Fruit fly (Drosophila melanogaster) whole organism, embryonic: ENCODE data around the gene mEFTs.

Experiments
- Adf1 ChIP-seq: fragments of 200-800 bp; sonication (Bioruptor generic); IDR thresholded peaks from 2 replicates; pipeline ENCODE4 v1.3.6; 2022; ENCODE audit warnings: missing biosample characterization, missing genetic modification characterization
- Bteb2 ChIP-seq: fragments of 200-800 bp; sonication (Bioruptor generic); optimal IDR thresholded peaks from 2 replicates; lab custom pipeline; 2016; ENCODE audit warnings: missing biosample characterization, missing genetic modification characterization
- CG11504 ChIP-seq: fragments of 200-800 bp; sonication (Bioruptor generic); optimal IDR thresholded peaks from 3 replicates; lab custom pipeline; 2019; ENCODE audit warnings: missing biosample characterization, mild to moderate bottlenecking, missing genetic modification characterization, moderate library complexity
- CG15073 ChIP-seq: fragments of 200-800 bp; sonication (Bioruptor generic); optimal IDR thresholded peaks from 2 replicates; lab custom pipeline; 2016; ENCODE audit warnings: missing biosample characterization, missing genetic modification characterization
- CG1603 ChIP-seq: fragments of 200-800 bp; sonication (Bioruptor generic); optimal IDR thresholded peaks from 2 replicates; lab custom pipeline; 2019; ENCODE audit warnings: missing biosample characterization, mild to moderate bottlenecking, missing genetic modification characterization, moderate library complexity
- CG2129 ChIP-seq: fragments of 200-800 bp; sonication (Bioruptor generic); IDR thresholded peaks from 2 replicates; pipeline ENCODE4 v1.3.6; 2022; ENCODE audit warnings: missing biosample characterization, missing genetic modification characterization; ENCODE audit not compliant: partially characterized antibody
- CG7271 ChIP-seq: fragments of 200-800 bp; sonication (Bioruptor generic); optimal IDR thresholded peaks from 2 replicates; lab custom pipeline; 2018; ENCODE audit warnings: missing biosample characterization, mild to moderate bottlenecking, missing genetic modification characterization, moderate library complexity
- CG7372 ChIP-seq: fragments of 200-800 bp; sonication (Bioruptor generic); IDR thresholded peaks from 2 replicates; pipeline ENCODE4 v1.3.6; 2022; ENCODE audit warnings: missing biosample characterization, missing genetic modification characterization
- CG7987 ChIP-seq: fragments of 200-800 bp; sonication (Bioruptor generic); optimal IDR thresholded peaks from 2 replicates; lab custom pipeline; 2018; ENCODE audit warnings: missing biosample characterization, mild to moderate bottlenecking, missing genetic modification characterization, moderate library complexity
- CG8089 ChIP-seq: fragments of 200-800 bp; sonication (Bioruptor generic); optimal IDR thresholded peaks from 3 replicates; lab custom pipeline; 2016; ENCODE audit warnings: missing biosample characterization, missing genetic modification characterization
- CG8388 ChIP-seq: fragments of 200-800 bp; sonication (Bioruptor generic); optimal IDR thresholded peaks from 2 replicates; lab custom pipeline; 2019; ENCODE audit warnings: missing biosample characterization, mild to moderate bottlenecking, missing genetic modification characterization, moderate library complexity
- D ChIP-seq, 2 experiments: fragments of 200-800 bp in 1 of 2; fragments of >200 bp in 1 of 2; sonication (Bioruptor generic) in 1 of 2; optimal IDR thresholded peaks; 2 replicates in 1 of 2; 3 replicates in 1 of 2; lab custom pipeline; 2017; ENCODE audit warnings: mild to moderate bottlenecking in 1 of 2, missing biosample characterization in 1 of 2, missing genetic modification characterization in 1 of 2, missing genetic modification reagents in 1 of 2
- Dad ChIP-seq: fragments of 200-800 bp; sonication (Bioruptor generic); optimal IDR thresholded peaks from 3 replicates; lab custom pipeline; 2016; ENCODE audit warnings: missing biosample characterization, missing genetic modification characterization
- Dfd ChIP-seq, 2 experiments: fragments of >200 bp; optimal IDR thresholded peaks; 2 replicates each; lab custom pipeline; 2017; ENCODE audit warnings: missing biosample characterization in 2 of 2, missing genetic modification characterization in 2 of 2
- Doc2 ChIP-seq: fragments of 200-800 bp; sonication (Bioruptor generic); IDR thresholded peaks from 2 replicates; pipeline ENCODE4 v1.3.6; 2022; ENCODE audit warnings: missing biosample characterization, missing genetic modification characterization
- Ets65A ChIP-seq: fragments of 200-800 bp; sonication (Bioruptor generic); peaks from one replicate; lab custom pipeline; 2016; ENCODE audit warnings: missing biosample characterization, missing genetic modification characterization
- Fer3 ChIP-seq: fragments of 200-800 bp; sonication (Bioruptor generic); optimal IDR thresholded peaks from 2 replicates; lab custom pipeline; 2018; ENCODE audit warnings: missing biosample characterization, mild to moderate bottlenecking, missing genetic modification characterization, moderate library complexity
- HmgD ChIP-seq: fragments of 200-800 bp; sonication (Bioruptor generic); optimal IDR thresholded peaks from 3 replicates; lab custom pipeline; 2016; ENCODE audit warnings: missing biosample characterization, missing genetic modification characterization
- Lhr ChIP-seq: fragments of 200-800 bp; sonication (Bioruptor generic); optimal IDR thresholded peaks from 3 replicates; lab custom pipeline; 2017; ENCODE audit warnings: mild to moderate bottlenecking, missing biosample characterization, missing genetic modification reagents, missing genetic modification characterization
- NC2α ChIP-seq: fragments of 200-800 bp; sonication (Bioruptor generic); optimal IDR thresholded peaks from 2 replicates; lab custom pipeline; 2016; ENCODE audit warnings: missing biosample characterization, missing genetic modification characterization
- NfI ChIP-seq: fragments of 200-800 bp; sonication (Bioruptor generic); optimal IDR thresholded peaks from 3 replicates; lab custom pipeline; 2018; ENCODE audit warnings: missing biosample characterization, mild to moderate bottlenecking, missing genetic modification characterization, moderate library complexity
- Opbp ChIP-seq: fragments of 200-800 bp; sonication (Bioruptor generic); IDR thresholded peaks from 3 replicates; pipeline ENCODE4 v1.3.6; 2022; ENCODE audit warnings: missing biosample characterization, missing genetic modification characterization; ENCODE audit not compliant: partially characterized antibody
- PHDP ChIP-seq: fragments of 200-800 bp; sonication (Bioruptor generic); optimal IDR thresholded peaks from 3 replicates; lab custom pipeline; 2018; ENCODE audit warnings: missing biosample characterization, mild to moderate bottlenecking, missing genetic modification characterization, moderate library complexity
- Pdp1 ChIP-seq, 2 experiments: fragments of 200-800 bp; sonication (Bioruptor generic); optimal IDR thresholded peaks; 3 replicates each; lab custom pipeline; 2016; ENCODE audit warnings: missing biosample characterization in 2 of 2, missing genetic modification characterization in 2 of 2, mild to moderate bottlenecking in 1 of 2, moderate library complexity in 1 of 2
- Six4 ChIP-seq: fragments of 200-800 bp; sonication (Bioruptor generic); optimal IDR thresholded peaks from 2 replicates; lab custom pipeline; 2016; ENCODE audit warnings: missing biosample characterization, missing genetic modification characterization
- Ssrp ChIP-seq: fragments of 200-800 bp; sonication (Bioruptor generic); optimal IDR thresholded peaks from 2 replicates; lab custom pipeline; 2018; ENCODE audit warnings: missing biosample characterization, mild to moderate bottlenecking, missing genetic modification characterization, moderate library complexity
- Trl ChIP-seq, 3 experiments: fragments of >200 bp in 2 of 3; fragments of 200-800 bp in 1 of 3; sonication (Bioruptor generic) in 1 of 3; optimal IDR thresholded peaks; 2 replicates in 1 of 3; 3 replicates in 2 of 3; lab custom pipeline; 2016 to 2017; ENCODE audit warnings: missing biosample characterization in 1 of 3, missing genetic modification characterization in 1 of 3
- ash1 ChIP-seq: fragments of 200-800 bp; sonication (Bioruptor generic); optimal IDR thresholded peaks from 2 replicates; lab custom pipeline; 2018; ENCODE audit warnings: missing biosample characterization, mild to moderate bottlenecking, missing genetic modification characterization
- cad ChIP-seq: fragments of >200 bp; optimal IDR thresholded peaks from 2 replicates; lab custom pipeline; 2017; ENCODE audit warnings: missing biosample characterization, missing genetic modification characterization
- chm ChIP-seq: fragments of 200-800 bp; sonication (Bioruptor generic); IDR thresholded peaks from 2 replicates; pipeline ENCODE4 v1.3.6; 2022; ENCODE audit warnings: missing biosample characterization, missing genetic modification characterization
- chn ChIP-seq: fragments of 200-800 bp; sonication (Bioruptor generic); optimal IDR thresholded peaks from 2 replicates; lab custom pipeline; 2016; ENCODE audit warnings: missing biosample characterization, missing genetic modification characterization
- crp ChIP-seq, 2 experiments: fragments of 200-800 bp; sonication (Bioruptor generic); optimal IDR thresholded peaks; 2 replicates in 1 of 2; 3 replicates in 1 of 2; lab custom pipeline; 2017; ENCODE audit warnings: missing biosample characterization in 2 of 2, missing genetic modification characterization in 2 of 2, mild to moderate bottlenecking in 1 of 2, moderate library complexity in 1 of 2
- dmrt99B ChIP-seq: fragments of 200-800 bp; sonication (Bioruptor generic); optimal IDR thresholded peaks from 2 replicates; lab custom pipeline; 2018; ENCODE audit warnings: missing biosample characterization, mild to moderate bottlenecking, missing genetic modification characterization, moderate library complexity
- dysf ChIP-seq: fragments of 200-800 bp; sonication (Bioruptor generic); IDR thresholded peaks from 3 replicates; pipeline ENCODE4 v1.3.6; 2022; ENCODE audit warnings: missing biosample characterization, missing genetic modification characterization
- en ChIP-seq: fragments of 200-800 bp; sonication (Bioruptor generic); optimal IDR thresholded peaks from 2 replicates; lab custom pipeline; 2016; ENCODE audit warnings: missing biosample characterization, missing genetic modification characterization
- eve ChIP-seq, 2 experiments: fragments of >200 bp; optimal IDR thresholded peaks; 2 replicates each; lab custom pipeline; 2017; ENCODE audit warnings: missing biosample characterization in 2 of 2, missing genetic modification characterization in 2 of 2
- gro ChIP-seq: fragments of 200-800 bp; sonication (Bioruptor generic); optimal IDR thresholded peaks from 2 replicates; lab custom pipeline; 2016; ENCODE audit warnings: missing biosample characterization, missing genetic modification characterization
- gt ChIP-seq: fragments of 200-800 bp; sonication (Bioruptor generic); IDR thresholded peaks from 2 replicates; pipeline ENCODE4 v1.3.6; 2022; ENCODE audit warnings: missing biosample characterization, missing genetic modification characterization
- knrl ChIP-seq: fragments of 200-800 bp; sonication (Bioruptor generic); IDR thresholded peaks from 3 replicates; pipeline ENCODE4 v1.3.6; 2022; ENCODE audit warnings: missing biosample characterization, missing genetic modification characterization; ENCODE audit not compliant: partially characterized antibody
- maf-S ChIP-seq: fragments of 200-800 bp; sonication (Bioruptor generic); optimal IDR thresholded peaks from 2 replicates; lab custom pipeline; 2016; ENCODE audit warnings: missing biosample characterization, missing genetic modification characterization
- nmo ChIP-seq: fragments of 200-800 bp; sonication (Bioruptor generic); optimal IDR thresholded peaks from 2 replicates; lab custom pipeline; 2018; ENCODE audit warnings: missing biosample characterization, mild to moderate bottlenecking, missing genetic modification characterization, moderate library complexity
- pfk ChIP-seq: fragments of 200-800 bp; sonication (Bioruptor generic); optimal IDR thresholded peaks from 2 replicates; lab custom pipeline; 2018; ENCODE audit warnings: missing biosample characterization, mild to moderate bottlenecking, missing genetic modification characterization, moderate library complexity
- pzg ChIP-seq: fragments of 200-800 bp; sonication (Bioruptor generic); optimal IDR thresholded peaks from 3 replicates; lab custom pipeline; 2018; ENCODE audit warnings: missing biosample characterization, mild to moderate bottlenecking, missing genetic modification characterization, moderate library complexity
- ro ChIP-seq: fragments of 200-800 bp; sonication (Bioruptor generic); IDR thresholded peaks from 2 replicates; pipeline ENCODE4 v1.3.6; 2022; ENCODE audit warnings: missing biosample characterization, missing genetic modification characterization
- seq ChIP-seq: fragments of 200-800 bp; sonication (Bioruptor generic); IDR thresholded peaks from 2 replicates; pipeline ENCODE4 v1.3.6; 2022; ENCODE audit warnings: missing biosample characterization, missing genetic modification characterization
- sqz ChIP-seq: fragments of 200-800 bp; sonication (Bioruptor generic); optimal IDR thresholded peaks from 3 replicates; lab custom pipeline; 2018; ENCODE audit warnings: missing biosample characterization, mild to moderate bottlenecking, missing genetic modification characterization
- sug ChIP-seq: fragments of 200-800 bp; optimal IDR thresholded peaks from 2 replicates; lab custom pipeline; 2019; ENCODE audit warnings: missing biosample characterization, mild to moderate bottlenecking, missing genetic modification characterization, moderate library complexity

The mEFTs gene

dm6 chr2L:17450505-17451415, 50.1 kb downstream of the mEFTs start (continued):
- TF ChIP-seq CG8388 (GFP tag; lab: Kevin White, UChicago) = peak; percentile 64
- TF ChIP-seq sqz (GFP tag; lab: Kevin White, UChicago) = no peak
- TF ChIP-seq ro (GFP tag; lab: Robert Waterston, UW) = no peak
- TF ChIP-seq Doc2 (GFP tag; lab: Robert Waterston, UW) = no peak
- peak; percentile 17 for TF ChIP-seq maf-S (GFP tag; lab: Kevin White, UChicago)
- peak; percentile 56 for TF ChIP-seq Bteb2 (GFP tag; lab: Kevin White, UChicago)
- TF ChIP-seq gt (GFP tag; lab: Robert Waterston, UW) = no peak
- TF ChIP-seq Opbp (GFP tag; lab: Robert Waterston, UW) = no peak
- peak; percentile 69; the same call in 2 of the 3 replicates for TF ChIP-seq dysf
- no peak for TF ChIP-seq CG7987 (GFP tag; lab: Kevin White, UChicago)
- TF ChIP-seq Dad (GFP tag; lab: Kevin White, UChicago) = no peak
- no peak for TF ChIP-seq CG15073
- TF ChIP-seq dmrt99B (tag; lab: Kevin White, UChicago) = peak; percentile 73
- peak; percentile 74 for TF ChIP-seq PHDP (tag; lab: Kevin White, UChicago)
- TF ChIP-seq pfk = no peak
- peak; percentile 15 for TF ChIP-seq en (GFP tag; lab: Kevin White, UChicago)
- TF ChIP-seq chn (GFP tag; lab: Kevin White, UChicago) = no peak
- TF ChIP-seq NC2α (GFP tag; lab: Kevin White, UChicago) = no peak
- TF ChIP-seq Ssrp (tag; lab: Kevin White, UChicago) = no peak
- peak in 1 of 2 experiments; percentile 74 for TF ChIP-seq eve (GFP tag; optimal IDR thresholded peaks at IDR 0.05; lab: Kevin White, UChicago)
- TF ChIP-seq sug (tag; lab: Kevin White, UChicago) = peak; percentile 60
- peak in 1 of 2 experiments; percentile 25 for TF ChIP-seq Trl (optimal IDR thresholded peaks at IDR 0.05; lab: Kevin White, UChicago)
- peak; percentile 51 for TF ChIP-seq Trl (GFP tag; optimal IDR thresholded peaks at IDR 0.05; lab: Kevin White, UChicago)
- peak; percentile 80 for TF ChIP-seq CG11504 (tag; lab: Kevin White, UChicago)
- TF ChIP-seq Fer3 (tag; lab: Kevin White, UChicago) = peak; percentile 66
- TF ChIP-seq Adf1 (GFP tag; lab: Robert Waterston, UW) = no peak
- TF ChIP-seq knrl (GFP tag; lab: Robert Waterston, UW) = no peak
- TF ChIP-seq CG8089 = no peak
- TF ChIP-seq pzg (GFP tag; lab: Kevin White, UChicago) = no peak
- peak; percentile 30 for TF ChIP-seq gro
- TF ChIP-seq Pdp1 (GFP tag; optimal IDR thresholded peaks at IDR 0.05; lab: Kevin White, UChicago) = peak; percentile 9 to 53
- no peak for TF ChIP-seq HmgD
- TF ChIP-seq D (optimal IDR thresholded peaks at IDR 0.05; lab: Kevin White, UChicago) = no peak
- TF ChIP-seq D (GFP tag; optimal IDR thresholded peaks at IDR 0.05; lab: Kevin White, UChicago) = peak; percentile 40
- no peak for TF ChIP-seq chm (GFP tag; lab: Robert Waterston, UW)
- 0 out of 2 replicates have a peak, but pooled peaks have one; percentile 43 for TF ChIP-seq seq (GFP tag; lab: Robert Waterston, UW)
- TF ChIP-seq cad = no peak
- no peak for TF ChIP-seq CG7271 (tag; lab: Kevin White, UChicago)
- TF ChIP-seq Dfd (GFP tag; optimal IDR thresholded peaks at IDR 0.05; lab: Kevin White, UChicago) = no peak
- no peak for TF ChIP-seq nmo
- no peak for TF ChIP-seq CG2129 (GFP tag; lab: Robert Waterston, UW)
- peak in 1 of 2 experiments; percentile 13 for TF ChIP-seq crp (GFP tag; optimal IDR thresholded peaks at IDR 0.05; lab: Kevin White, UChicago)
- peak; percentile 17 for TF ChIP-seq Six4 (GFP tag; lab: Kevin White, UChicago)
- no peak for TF ChIP-seq Lhr (GFP tag; lab: Kevin White, UChicago)
- TF ChIP-seq CG1603 (tag; lab: Kevin White, UChicago) = peak; percentile 32
- peak; percentile 60 for TF ChIP-seq NfI (GFP tag; lab: Kevin White, UChicago)
- no peak for TF ChIP-seq Ets65A (GFP tag; lab: Kevin White, UChicago)
- TF ChIP-seq ash1 (GFP tag; lab: Kevin White, UChicago) = no peak
- TF ChIP-seq CG7372 (GFP tag; lab: Robert Waterston, UW) = no peak
